Fruit fly (Drosophila melanogaster): ENCODE data around the gene sens-2.
A peak's percentile ranks its signal among the peaks of the same experiment; 100 is the strongest.

The sens-2 gene

dm6 chr2L:6841349-6841748, 19.6 kb downstream of the sens-2 start (continued):
- peak; percentile 67 for TF ChIP-seq Kr (GFP tag; optimal IDR thresholded peaks at IDR 0.05)
- peak; percentile 90 for TF ChIP-seq CG15696 (tag; optimal IDR thresholded peaks at IDR 0.05)
- peak; percentile 38 for TF ChIP-seq tio (GFP tag; optimal IDR thresholded peaks at IDR 0.05)
- no peak for TF ChIP-seq GATAe (GFP tag; conservative IDR thresholded peaks at IDR 0.05)
- peak; percentile 69 for TF ChIP-seq tap (tag; optimal IDR thresholded peaks at IDR 0.05)
- TF ChIP-seq lbe (GFP tag; optimal IDR thresholded peaks at IDR 0.05), result no peak
- TF ChIP-seq ttk (GFP tag; IDR thresholded peaks at IDR 0.05), result peak; percentile 75
- no peak for TF ChIP-seq p53 (GFP tag; optimal IDR thresholded peaks at IDR 0.05)
- peak; percentile 62 for TF ChIP-seq sqz (GFP tag; optimal IDR thresholded peaks at IDR 0.05)
- no peak for TF ChIP-seq CG17912 (GFP tag; optimal IDR thresholded peaks at IDR 0.05)
- peak; percentile 34 for TF ChIP-seq NfI (GFP tag; optimal IDR thresholded peaks at IDR 0.05)
- TF ChIP-seq ac (GFP tag; optimal IDR thresholded peaks at IDR 0.05), result peak; percentile 75
- TF ChIP-seq Mes4 (GFP tag; optimal IDR thresholded peaks at IDR 0.05), result peak; percentile 68
- TF ChIP-seq Oli (tag; optimal IDR thresholded peaks at IDR 0.05), result peak; percentile 74
- TF ChIP-seq Mad (GFP tag; optimal IDR thresholded peaks at IDR 0.05), result peak; percentile 35
- no peak for TF ChIP-seq D19B (GFP tag; optimal IDR thresholded peaks at IDR 0.05)
- TF ChIP-seq ap (GFP tag; IDR thresholded peaks at IDR 0.05), result peak; percentile 40; the same call in 1 of the 2 replicates
- peak; percentile 65 for TF ChIP-seq Nf-YB (GFP tag; optimal IDR thresholded peaks at IDR 0.05)
- peak; percentile 68 for TF ChIP-seq Ssrp (tag; optimal IDR thresholded peaks at IDR 0.05)
- TF ChIP-seq CG3281 (GFP tag; optimal IDR thresholded peaks at IDR 0.05), result no peak
- no peak for TF ChIP-seq Trl (optimal IDR thresholded peaks at IDR 0.05)
- TF ChIP-seq Trl (GFP tag; optimal IDR thresholded peaks at IDR 0.05), result peak; percentile 73
- peak; percentile 65 for TF ChIP-seq ssp (GFP tag; IDR thresholded peaks at IDR 0.05)
- TF ChIP-seq Drgx (GFP tag; IDR thresholded peaks at IDR 0.05), result no peak
- peak; percentile 28 for TF ChIP-seq caup (GFP tag; optimal IDR thresholded peaks at IDR 0.05; ENCODE audit: severe bottlenecking)
- no peak for TF ChIP-seq Dfd (GFP tag; optimal IDR thresholded peaks at IDR 0.05)
- TF ChIP-seq CG18599 (GFP tag; optimal IDR thresholded peaks at IDR 0.05), result peak; percentile 48
- peak; percentile 79 for TF ChIP-seq CG13424 (tag; optimal IDR thresholded peaks at IDR 0.05)
- no peak for TF ChIP-seq Doc3 (GFP tag; IDR thresholded peaks at IDR 0.05; ENCODE audit: partially characterized antibody)
- 0 out of 2 replicates have a peak, but pooled peaks have one; percentile 33 for TF ChIP-seq crol (GFP tag; IDR thresholded peaks at IDR 0.05)
- TF ChIP-seq HLH4C (GFP tag; IDR thresholded peaks at IDR 0.05; ENCODE audit: partially characterized antibody), result no peak

- peak; percentile 5 for TF ChIP-seq ewg (GFP tag; optimal IDR thresholded peaks at IDR 0.05)
- TF ChIP-seq pros (GFP tag; optimal IDR thresholded peaks at IDR 0.05), result peak; percentile 33
- no peak for TF ChIP-seq CG4820 (GFP tag; optimal IDR thresholded peaks at IDR 0.05)
- TF ChIP-seq Nf-YB (GFP tag; optimal IDR thresholded peaks at IDR 0.05), result peak; percentile 2
- TF ChIP-seq hbn (GFP tag; IDR thresholded peaks at IDR 0.05; ENCODE audit: partially characterized antibody), result no peak
- 0 out of 2 replicates have a peak, but pooled peaks have one; percentile 11 for TF ChIP-seq ara (GFP tag; IDR thresholded peaks at IDR 0.05)
- TF ChIP-seq sens-2 (GFP tag; IDR thresholded peaks at IDR 0.05), result 0 out of 2 replicates have a peak, but pooled peaks have one; percentile 17
- TF ChIP-seq tll (GFP tag; optimal IDR thresholded peaks at IDR 0.05), result peak in 1 of 2 experiments; percentile 6
- TF ChIP-seq Med (GFP tag), result no peak
- TF ChIP-seq Hey (tag; optimal IDR thresholded peaks at IDR 0.05), result peak; percentile 88
- peak; percentile 62 for TF ChIP-seq nerfin-1 (tag; optimal IDR thresholded peaks at IDR 0.05)
- TF ChIP-seq Nf-YC (tag; optimal IDR thresholded peaks at IDR 0.05), result peak; percentile 44
Observed at dm6 chr2L:6843434-6843833, 21.7 kb downstream of the sens-2 start.

Data from whole organism, embryonic.